Worm (Caenorhabditis elegans): ENCODE data around the gene C18H7.12.

DNA sequence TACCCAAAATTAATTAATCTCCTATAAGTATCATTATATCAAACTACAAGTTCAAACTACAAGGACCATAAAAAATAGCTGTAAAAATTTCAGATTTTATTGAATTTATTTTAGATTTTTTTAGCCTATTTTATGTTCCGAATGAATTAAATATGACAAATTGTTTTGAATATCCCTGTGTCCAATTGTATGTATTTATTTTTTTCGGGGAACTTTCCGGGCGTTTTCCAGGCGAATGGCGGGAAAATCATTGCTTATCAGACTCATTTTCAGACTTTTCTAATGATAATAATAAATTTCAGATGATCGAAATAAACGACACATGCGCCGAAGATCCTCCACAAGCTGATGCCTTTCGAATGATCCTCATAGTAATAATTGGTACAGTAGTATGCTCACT lies 39.6 kb downstream of the C18H7.12 start, which contains the start of gene F56A11.4:
- no peak for TF ChIP-seq nhr-23 (tag; optimal IDR thresholded peaks at IDR 0.05)
- TF ChIP-seq nhr-77 (tag; optimal IDR thresholded peaks at IDR 0.05), result no peak
- no peak for TF ChIP-seq ceh-28 (tag; optimal IDR thresholded peaks at IDR 0.05)
- no peak for TF ChIP-seq nhr-12 (tag; optimal IDR thresholded peaks at IDR 0.05)
- TF ChIP-seq ama-1 (optimal IDR thresholded peaks at IDR 0.05), result no peak
- no peak for TF ChIP-seq daf-12 (tag; optimal IDR thresholded peaks at IDR 0.05)
- TF ChIP-seq nhr-11 (tag; optimal IDR thresholded peaks at IDR 0.05), result no peak
- no peak for TF ChIP-seq ztf-11 (tag; optimal IDR thresholded peaks at IDR 0.05)
- no peak for TF ChIP-seq aly-2 (tag; optimal IDR thresholded peaks at IDR 0.05)

Measured in whole organism, L3 larva.